5 fruit fly cellular contexts compared by ENCODE assay signal in genomic region chr3L:3242121-3243083, dm6.
TF ChIP-seq lines count a peak whose summit lies in the region.

No protein-coding gene starts in this region.

- TF ChIP-seq CTCF in whole organism, embryonic (GFP tag; optimal IDR thresholded peaks at IDR 0.05; lab: Kevin White, UChicago): no peak

TF ChIP-seq in whole organism, 6 proteins besides CTCF, POLR2A, EP300 and RAD21:
- TF ChIP-seq EcR (GFP tag; optimal IDR thresholded peaks at IDR 0.05; lab: Kevin White, UChicago) (peak; percentile 43 to 69), pan (optimal IDR thresholded peaks at IDR 0.05; lab: Kevin White, UChicago) (no peak)

TF ChIP-seq in whole organism, embryonic, 481 proteins besides CTCF, POLR2A, EP300 and RAD21 (continues in another document):
- no peak for TF ChIP-seq CG10431 (GFP tag; optimal IDR thresholded peaks at IDR 0.05; lab: Kevin White, UChicago)
- no peak for TF ChIP-seq pfk (GFP tag; optimal IDR thresholded peaks at IDR 0.05; lab: Kevin White, UChicago)
- no peak for TF ChIP-seq fd102C (GFP tag; optimal IDR thresholded peaks at IDR 0.05; lab: Kevin White, UChicago)
- TF ChIP-seq HmgD (GFP tag; optimal IDR thresholded peaks at IDR 0.05; lab: Kevin White, UChicago): no peak
- TF ChIP-seq mld (GFP tag; IDR thresholded peaks at IDR 0.05; lab: Robert Waterston, UW; ENCODE audit: partially characterized antibody): no peak
- TF ChIP-seq dan (GFP tag; IDR thresholded peaks at IDR 0.05; lab: Robert Waterston, UW): no peak
- no peak for TF ChIP-seq pum (GFP tag; optimal IDR thresholded peaks at IDR 0.05; lab: Kevin White, UChicago)
- peak; percentile 18 for TF ChIP-seq corto (GFP tag; optimal IDR thresholded peaks at IDR 0.05; lab: Kevin White, UChicago)
- TF ChIP-seq CG17612 (GFP tag; IDR thresholded peaks at IDR 0.05; lab: Robert Waterston, UW): no peak
- TF ChIP-seq H2.0 (GFP tag; IDR thresholded peaks at IDR 0.05; lab: Robert Waterston, UW): no peak
- no peak for TF ChIP-seq hb (GFP tag; IDR thresholded peaks at IDR 0.05; lab: Robert Waterston, UW; ENCODE audit: partially characterized antibody)
- TF ChIP-seq CG6765 (GFP tag; optimal IDR thresholded peaks at IDR 0.05; lab: Kevin White, UChicago): no peak
- TF ChIP-seq gfzf (GFP tag; optimal IDR thresholded peaks at IDR 0.05; lab: Kevin White, UChicago): no peak
- TF ChIP-seq Optix (GFP tag; IDR thresholded peaks at IDR 0.05; lab: Robert Waterston, UW): no peak
- TF ChIP-seq CG31441 (GFP tag; IDR thresholded peaks at IDR 0.05; lab: Robert Waterston, UW): no peak
- no peak for TF ChIP-seq stwl (tag; optimal IDR thresholded peaks at IDR 0.05; lab: Kevin White, UChicago)
- TF ChIP-seq CG16813 (GFP tag; IDR thresholded peaks at IDR 0.05; lab: Robert Waterston, UW; ENCODE audit: partially characterized antibody): 0 out of 3 replicates have a peak, but pooled peaks have one; percentile 27
- no peak for TF ChIP-seq Dp (GFP tag; optimal IDR thresholded peaks at IDR 0.05; lab: Kevin White, UChicago)
- no peak for TF ChIP-seq kah (GFP tag; optimal IDR thresholded peaks at IDR 0.05; lab: Kevin White, UChicago)
- no peak for TF ChIP-seq bsh (GFP tag; optimal IDR thresholded peaks at IDR 0.05; lab: Kevin White, UChicago)
- peak; percentile 6 for TF ChIP-seq sens (GFP tag; lab: Kevin White, UChicago)
- no peak for TF ChIP-seq Bdp1 (GFP tag; optimal IDR thresholded peaks at IDR 0.05; lab: Kevin White, UChicago)
- TF ChIP-seq Dip2 (GFP tag; IDR thresholded peaks at IDR 0.05; lab: Robert Waterston, UW): no peak

TF ChIP-seq in whole organism, prepupa, 60 proteins besides CTCF, POLR2A, EP300 and RAD21 (continues in another document):
- TF ChIP-seq Eip93F (GFP tag; optimal IDR thresholded peaks at IDR 0.05; lab: Kevin White, UChicago) (no peak), CG11294 (GFP tag; IDR thresholded peaks at IDR 0.05; lab: Robert Waterston, UW) (no peak), CG32006 (GFP tag; optimal IDR thresholded peaks at IDR 0.05; lab: Kevin White, UChicago) (peak; percentile 11), CG6792 (GFP tag; optimal IDR thresholded peaks at IDR 0.05; lab: Kevin White, UChicago) (peak; percentile 17), Eip78C (GFP tag; lab: Kevin White, UChicago) (peak; percentile 86), CG8632 (GFP tag; optimal IDR thresholded peaks at IDR 0.05; lab: Kevin White, UChicago) (no peak), CG6808 (GFP tag; optimal IDR thresholded peaks at IDR 0.05; lab: Kevin White, UChicago) (peak; percentile 32), cyc (GFP tag; optimal IDR thresholded peaks at IDR 0.05; lab: Kevin White, UChicago) (no peak), ss (GFP tag; optimal IDR thresholded peaks at IDR 0.05; lab: Kevin White, UChicago) (peak; percentile 39 to 77), acj6 (GFP tag; optimal IDR thresholded peaks at IDR 0.05; lab: Kevin White, UChicago) (peak; percentile 43), Hr39 (GFP tag; optimal IDR thresholded peaks at IDR 0.05; lab: Kevin White, UChicago) (no peak), pdm3 (GFP tag; optimal IDR thresholded peaks at IDR 0.05; lab: Kevin White, UChicago) (peak; percentile 22), Eip75B (GFP tag; optimal IDR thresholded peaks at IDR 0.05; lab: Kevin White, UChicago) (peak; percentile 11), CG15336 (GFP tag; IDR thresholded peaks at IDR 0.05; lab: Robert Waterston, UW) (no peak), CG8119 (GFP tag; IDR thresholded peaks at IDR 0.05; lab: Robert Waterston, UW) (no peak), Met (GFP tag; optimal IDR thresholded peaks at IDR 0.05; lab: Kevin White, UChicago) (no peak), fkh (GFP tag; optimal IDR thresholded peaks at IDR 0.05; lab: Kevin White, UChicago) (no peak), CG3032 (tag; optimal IDR thresholded peaks at IDR 0.05; lab: Kevin White, UChicago) (no peak), Hr4 (GFP tag; optimal IDR thresholded peaks at IDR 0.05; lab: Kevin White, UChicago) (no peak), net (GFP tag; optimal IDR thresholded peaks at IDR 0.05; lab: Kevin White, UChicago) (no peak), Hr38 (GFP tag; optimal IDR thresholded peaks at IDR 0.05; lab: Kevin White, UChicago) (no peak), Sox14 (GFP tag; optimal IDR thresholded peaks at IDR 0.05; lab: Kevin White, UChicago) (peak; percentile 4), CG16779 (tag; optimal IDR thresholded peaks at IDR 0.05; lab: Kevin White, UChicago) (no peak), CG34406 (GFP tag; optimal IDR thresholded peaks at IDR 0.05; lab: Kevin White, UChicago) (no peak)

TF ChIP-seq in whole organism, pupa, 21 proteins besides CTCF, POLR2A, EP300 and RAD21:
- TF ChIP-seq Pif1A (GFP tag; optimal IDR thresholded peaks at IDR 0.05; lab: Kevin White, UChicago) (peak; percentile 10), Ets98B (GFP tag; IDR thresholded peaks at IDR 0.05; lab: Robert Waterston, UW) (no peak), D1 (tag; optimal IDR thresholded peaks at IDR 0.05; lab: Kevin White, UChicago) (no peak), CG13204 (GFP tag; optimal IDR thresholded peaks at IDR 0.05; lab: Kevin White, UChicago) (peak; percentile 53), Pif1B (GFP tag; optimal IDR thresholded peaks at IDR 0.05; lab: Kevin White, UChicago) (peak; percentile 9), CG34367 (tag; optimal IDR thresholded peaks at IDR 0.05; lab: Kevin White, UChicago) (peak; percentile 8), CG15710 (tag; optimal IDR thresholded peaks at IDR 0.05; lab: Kevin White, UChicago) (peak; percentile 24), EcR (GFP tag; optimal IDR thresholded peaks at IDR 0.05; lab: Kevin White, UChicago) (peak; percentile 94), CG9948 (tag; optimal IDR thresholded peaks at IDR 0.05; lab: Kevin White, UChicago) (no peak), Snoo (tag; optimal IDR thresholded peaks at IDR 0.05; lab: Kevin White, UChicago) (peak; percentile 83), CG8159 (tag; optimal IDR thresholded peaks at IDR 0.05; lab: Kevin White, UChicago) (peak; percentile 6), rn (GFP tag; IDR thresholded peaks at IDR 0.05; lab: Robert Waterston, UW) (no peak), CG14655 (GFP tag; optimal IDR thresholded peaks at IDR 0.05; lab: Kevin White, UChicago) (peak; percentile 4), CG32121 (GFP tag; IDR thresholded peaks at IDR 0.05; lab: Robert Waterston, UW) (0 out of 2 replicates have a peak, but pooled peaks have one; percentile 12), CG17806 (tag; optimal IDR thresholded peaks at IDR 0.05; lab: Kevin White, UChicago) (no peak), fd96Ca (GFP tag; IDR thresholded peaks at IDR 0.05; lab: Robert Waterston, UW) (0 out of 3 replicates have a peak, but pooled peaks have one; percentile 25)

TF ChIP-seq in whole organism, wandering third instar larva, 38 proteins besides CTCF, POLR2A, EP300 and RAD21 (continues in another document):
- TF ChIP-seq dsf (GFP tag; optimal IDR thresholded peaks at IDR 0.05; lab: Kevin White, UChicago; ENCODE audit: borderline replicate concordance): no peak
- no peak for TF ChIP-seq HLH106 (tag; optimal IDR thresholded peaks at IDR 0.05; lab: Kevin White, UChicago)
- TF ChIP-seq ey (GFP tag; optimal IDR thresholded peaks at IDR 0.05; lab: Kevin White, UChicago): no peak
- TF ChIP-seq Dif (GFP tag; optimal IDR thresholded peaks at IDR 0.05; lab: Kevin White, UChicago; ENCODE audit: partially characterized antibody): peak; percentile 76
- TF ChIP-seq Hr78 (GFP tag; optimal IDR thresholded peaks at IDR 0.05; lab: Kevin White, UChicago): no peak
- TF ChIP-seq Vsx2 (GFP tag; optimal IDR thresholded peaks at IDR 0.05; lab: Kevin White, UChicago; ENCODE audit: partially characterized antibody): no peak
- no peak for TF ChIP-seq pan (optimal IDR thresholded peaks at IDR 0.05; lab: Kevin White, UChicago)
- no peak for TF ChIP-seq rgr (GFP tag; optimal IDR thresholded peaks at IDR 0.05; lab: Kevin White, UChicago)
- TF ChIP-seq lola (GFP tag; optimal IDR thresholded peaks at IDR 0.05; lab: Kevin White, UChicago): no peak
- peak; percentile 68 for TF ChIP-seq jim (GFP tag; optimal IDR thresholded peaks at IDR 0.05; lab: Kevin White, UChicago)
- no peak for TF ChIP-seq GATAd (GFP tag; optimal IDR thresholded peaks at IDR 0.05; lab: Kevin White, UChicago)
- TF ChIP-seq brk (GFP tag; optimal IDR thresholded peaks at IDR 0.05; lab: Kevin White, UChicago): no peak
- no peak for TF ChIP-seq Hnf4 (GFP tag; optimal IDR thresholded peaks at IDR 0.05; lab: Kevin White, UChicago)
- TF ChIP-seq h (GFP tag; optimal IDR thresholded peaks at IDR 0.05; lab: Kevin White, UChicago): no peak
- no peak for TF ChIP-seq sv (GFP tag; optimal IDR thresholded peaks at IDR 0.05; lab: Kevin White, UChicago)
- TF ChIP-seq sage (GFP tag; optimal IDR thresholded peaks at IDR 0.05; lab: Kevin White, UChicago): no peak
- TF ChIP-seq CG9705 (GFP tag; optimal IDR thresholded peaks at IDR 0.05; lab: Kevin White, UChicago): no peak
- no peak for TF ChIP-seq dmrt93B (GFP tag; optimal IDR thresholded peaks at IDR 0.05; lab: Kevin White, UChicago)
- TF ChIP-seq Myc (optimal IDR thresholded peaks at IDR 0.05; lab: Kevin White, UChicago): no peak
- no peak for TF ChIP-seq woc (GFP tag; optimal IDR thresholded peaks at IDR 0.05; lab: Kevin White, UChicago)
- no peak for TF ChIP-seq Mio (GFP tag; optimal IDR thresholded peaks at IDR 0.05; lab: Kevin White, UChicago)
- TF ChIP-seq dl (GFP tag; optimal IDR thresholded peaks at IDR 0.05; lab: Kevin White, UChicago; ENCODE audit: insufficient read depth in 1 of 2, partially characterized antibody in 2 of 2): peak in 1 of 2 experiments; percentile 52
- no peak for TF ChIP-seq Dfd (GFP tag; optimal IDR thresholded peaks at IDR 0.05; lab: Kevin White, UChicago)
- no peak for TF ChIP-seq OdsH (GFP tag; optimal IDR thresholded peaks at IDR 0.05; lab: Kevin White, UChicago)
- TF ChIP-seq CG32264 (GFP tag; optimal IDR thresholded peaks at IDR 0.05; lab: Kevin White, UChicago): no peak
- TF ChIP-seq CrebA (GFP tag; optimal IDR thresholded peaks at IDR 0.05; lab: Kevin White, UChicago; ENCODE audit: borderline replicate concordance): peak; percentile 44
- TF ChIP-seq Jra (GFP tag; optimal IDR thresholded peaks at IDR 0.05; lab: Kevin White, UChicago): peak; percentile 8
- peak; percentile 22 for TF ChIP-seq br (GFP tag; optimal IDR thresholded peaks at IDR 0.05; lab: Kevin White, UChicago)
- TF ChIP-seq foxo (GFP tag; optimal IDR thresholded peaks at IDR 0.05; lab: Kevin White, UChicago): no peak
- peak; percentile 65 for TF ChIP-seq fru (GFP tag; optimal IDR thresholded peaks at IDR 0.05; lab: Kevin White, UChicago)
- TF ChIP-seq Abd-B (GFP tag; optimal IDR thresholded peaks at IDR 0.05; lab: Kevin White, UChicago): no peak
- TF ChIP-seq tai (GFP tag; optimal IDR thresholded peaks at IDR 0.05; lab: Kevin White, UChicago): no peak
- no peak for TF ChIP-seq Rel (GFP tag; optimal IDR thresholded peaks at IDR 0.05; lab: Kevin White, UChicago)
- no peak for TF ChIP-seq Rel (tag; optimal IDR thresholded peaks at IDR 0.05; lab: Kevin White, UChicago)
- peak; percentile 12 for TF ChIP-seq Sp1 (GFP tag; optimal IDR thresholded peaks at IDR 0.05; lab: Kevin White, UChicago)
- TF ChIP-seq usp (GFP tag; optimal IDR thresholded peaks at IDR 0.05; lab: Kevin White, UChicago): no peak
